Worm (Caenorhabditis elegans): Measurements from ENCODE around the gene srg-22.

The srg-22 gene

DNA sequence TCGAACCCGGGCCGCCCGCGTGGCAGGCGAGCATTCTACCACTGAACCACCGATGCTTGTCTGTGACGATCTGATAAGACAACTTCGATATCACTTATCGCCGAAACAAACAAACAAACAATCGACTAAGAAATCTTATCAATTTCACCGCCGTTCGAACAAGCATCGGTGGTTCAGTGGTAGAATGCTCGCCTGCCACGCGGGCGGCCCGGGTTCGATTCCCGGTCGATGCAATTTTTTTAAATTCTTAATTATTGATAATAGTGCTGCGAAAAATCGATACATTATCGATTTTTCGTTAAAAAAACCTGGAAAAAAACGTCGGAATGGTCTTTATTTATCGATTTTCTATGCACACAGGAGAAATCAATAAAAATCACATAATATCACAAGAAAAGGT is 31.0 kb downstream of the srg-22 start (continued):
- peak; percentile 98 for TF ChIP-seq F44E2.7 (GFP tag; IDR thresholded peaks at IDR 0.05)
- peak; percentile 72; the same call in 1 of the 2 replicates for TF ChIP-seq nhr-42 (GFP tag; IDR thresholded peaks at IDR 0.05)
- no peak for TF ChIP-seq lin-15B (tag; optimal IDR thresholded peaks at IDR 0.05)
- no peak for TF ChIP-seq fkh-10 (GFP tag; optimal IDR thresholded peaks at IDR 0.05)
- TF ChIP-seq Y5F2A.4 (GFP tag; optimal IDR thresholded peaks at IDR 0.05) = no peak
- no peak for TF ChIP-seq daf-8 (GFP tag; IDR thresholded peaks at IDR 0.05)
- TF ChIP-seq Y48G9A.11 (GFP tag; IDR thresholded peaks at IDR 0.05) = peak; percentile 78
- peak; percentile 51; the same call in 1 of the 2 replicates for TF ChIP-seq ceh-20 (GFP tag; IDR thresholded peaks at IDR 0.05)
- TF ChIP-seq egl-27 (tag; optimal IDR thresholded peaks at IDR 0.05) = no peak
- TF ChIP-seq ceh-44 (GFP tag; IDR thresholded peaks at IDR 0.05) = peak; percentile 74; the same call in 1 of the 2 replicates
- TF ChIP-seq ceh-62 (tag; optimal IDR thresholded peaks at IDR 0.05) = no peak
- peak; percentile 85 for TF ChIP-seq dmd-8 (GFP tag; IDR thresholded peaks at IDR 0.05)
- no peak for TF ChIP-seq Y105C5A.15 (GFP tag; IDR thresholded peaks at IDR 0.05)
- no peak for TF ChIP-seq mxl-3 (GFP tag; optimal IDR thresholded peaks at IDR 0.05)
- peak; percentile 65 for TF ChIP-seq dve-1 (tag; optimal IDR thresholded peaks at IDR 0.05; ENCODE audit: insufficient read depth)
- no peak for TF ChIP-seq cey-2 (tag; optimal IDR thresholded peaks at IDR 0.05; ENCODE audit: borderline replicate concordance, insufficient read depth)
- peak; percentile 69 for TF ChIP-seq hlh-30 (tag; optimal IDR thresholded peaks at IDR 0.05; ENCODE audit: insufficient read depth)
- peak; percentile 43; the same call in 1 of the 2 replicates for TF ChIP-seq ctbp-1 (GFP tag; IDR thresholded peaks at IDR 0.05)
- TF ChIP-seq nhr-111 (GFP tag; optimal IDR thresholded peaks at IDR 0.05) = no peak
- TF ChIP-seq lsy-2 (tag; optimal IDR thresholded peaks at IDR 0.05) = peak in 1 of 2 experiments; percentile 56
- no peak for TF ChIP-seq F37D6.2 (tag; optimal IDR thresholded peaks at IDR 0.05)
- TF ChIP-seq D1046.2 (GFP tag; IDR thresholded peaks at IDR 0.05) = peak; percentile 73; the same call in 1 of the 2 replicates
- TF ChIP-seq unc-62 (GFP tag; optimal IDR thresholded peaks at IDR 0.05 in 1 of 2) = no peak
- TF ChIP-seq unc-62 (tag; optimal IDR thresholded peaks at IDR 0.05) = no peak
- no peak for TF ChIP-seq gei-8 (GFP tag; optimal IDR thresholded peaks at IDR 0.05)
- peak; percentile 50 for TF ChIP-seq lin-13 (GFP tag; optimal IDR thresholded peaks at IDR 0.05)
- peak; percentile 59 for TF ChIP-seq T26A8.4 (GFP tag; IDR thresholded peaks at IDR 0.05)
- no peak for TF ChIP-seq zag-1 (tag; optimal IDR thresholded peaks at IDR 0.05)
- no peak for TF ChIP-seq daf-12 (tag; optimal IDR thresholded peaks at IDR 0.05)
- no peak for TF ChIP-seq pqm-1 (tag; optimal IDR thresholded peaks at IDR 0.05)
- TF ChIP-seq lin-39 (tag; optimal IDR thresholded peaks at IDR 0.05) = no peak
- no peak for TF ChIP-seq zip-11 (GFP tag; IDR thresholded peaks at IDR 0.05)
- peak; percentile 31 to 64 for TF ChIP-seq daf-16 (GFP tag; optimal IDR thresholded peaks at IDR 0.05)
- TF ChIP-seq daf-16 (tag; optimal IDR thresholded peaks at IDR 0.05) = peak; percentile 60

DNA sequence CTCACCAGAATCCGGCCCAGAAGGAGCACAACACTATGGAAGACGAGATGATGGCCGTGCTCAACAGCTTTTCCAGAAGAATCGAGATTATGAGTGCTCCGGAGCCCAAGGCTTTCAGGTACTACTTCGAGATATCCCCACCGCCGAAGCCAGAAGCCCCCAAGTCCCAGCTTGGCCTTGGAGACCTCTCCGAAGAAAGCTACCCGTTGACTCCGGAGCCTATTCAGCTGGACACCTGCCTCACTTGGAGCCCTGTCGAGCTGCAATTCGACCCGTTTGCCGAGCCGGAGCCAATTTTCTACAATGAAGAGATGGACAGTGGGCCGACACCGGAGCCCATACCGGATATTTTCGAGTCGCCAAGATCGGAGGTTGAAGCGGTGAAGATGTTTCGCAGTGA is 31.6 kb downstream of the srg-22 start:
- TF ChIP-seq sdz-12 (GFP tag; optimal IDR thresholded peaks at IDR 0.05) (peak; percentile 19), arid-1 (GFP tag; conservative IDR thresholded peaks at IDR 0.05) (no peak), set-16 (GFP tag; IDR thresholded peaks at IDR 0.05) (peak; percentile 83)

DNA sequence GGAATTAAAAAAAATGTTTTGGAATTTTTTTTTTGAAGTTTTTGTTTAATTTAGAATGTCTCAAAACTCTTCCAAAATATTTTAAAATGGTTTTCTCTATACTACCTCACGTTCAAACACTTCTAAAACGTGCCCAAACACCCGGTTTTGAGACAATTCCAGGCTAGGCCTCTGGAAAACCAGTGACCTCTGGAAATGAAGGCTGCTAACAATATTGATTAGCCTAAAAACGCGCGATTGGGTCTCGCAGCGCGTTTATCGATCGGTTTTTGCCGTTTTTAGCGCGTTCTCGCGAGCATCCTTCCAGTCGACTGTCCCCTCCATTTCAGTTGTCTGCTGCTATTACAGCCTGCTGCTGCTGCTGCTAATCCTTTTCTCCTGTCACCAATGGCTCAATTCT is 32.5 kb downstream of the srg-22 start, which contains the start of gene Y25C1A.6:
Gene Y25C1A.6 (plus strand): TSS at position 301 of the 400 bp plus-strand sequence.
- no peak for TF ChIP-seq dmd-8 (GFP tag; IDR thresholded peaks at IDR 0.05)

DNA sequence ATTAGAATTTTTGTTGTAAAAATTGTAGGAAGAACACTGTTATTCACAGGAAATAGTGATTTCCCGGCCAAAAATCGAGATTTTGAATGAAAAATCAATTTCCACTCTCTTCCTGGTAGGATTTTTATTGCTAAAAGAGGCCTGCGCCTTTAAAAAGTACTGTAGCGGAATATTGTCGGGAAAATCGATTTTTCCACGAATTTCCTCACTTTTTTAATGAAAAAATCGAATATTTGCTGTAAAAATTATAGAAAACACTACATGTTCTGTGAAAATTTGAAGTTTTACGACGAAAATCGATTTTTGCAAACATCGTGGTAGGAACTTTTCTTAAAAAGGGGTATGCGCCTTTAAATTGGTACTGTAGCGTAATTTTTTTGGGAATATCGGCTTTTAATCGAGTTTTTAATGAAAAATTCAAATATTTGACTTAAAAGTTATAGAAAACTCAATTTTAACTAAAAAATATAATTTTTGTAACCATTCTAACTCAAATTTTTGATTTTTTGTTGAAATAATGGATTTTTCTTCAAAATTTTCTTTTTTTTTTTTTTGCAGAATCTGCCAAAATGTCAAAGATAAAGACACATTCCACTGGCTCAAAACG is 36.9 kb downstream of the srg-22 start, which contains the start of gene lin-8:
Gene lin-8 (plus strand): TSS at position 557 of the 607 bp plus-strand sequence.
- TF ChIP-seq fkh-10 (GFP tag; optimal IDR thresholded peaks at IDR 0.05) (no peak), mdl-1 (tag; optimal IDR thresholded peaks at IDR 0.05) (no peak), nhr-11 (tag; optimal IDR thresholded peaks at IDR 0.05) (no peak), F49E8.2 (tag; optimal IDR thresholded peaks at IDR 0.05; ENCODE audit: borderline replicate concordance) (peak; percentile 59)
